Fruit fly (Drosophila melanogaster): ENCODE measurements around the gene CG43348.

The CG43348 gene

DNA sequence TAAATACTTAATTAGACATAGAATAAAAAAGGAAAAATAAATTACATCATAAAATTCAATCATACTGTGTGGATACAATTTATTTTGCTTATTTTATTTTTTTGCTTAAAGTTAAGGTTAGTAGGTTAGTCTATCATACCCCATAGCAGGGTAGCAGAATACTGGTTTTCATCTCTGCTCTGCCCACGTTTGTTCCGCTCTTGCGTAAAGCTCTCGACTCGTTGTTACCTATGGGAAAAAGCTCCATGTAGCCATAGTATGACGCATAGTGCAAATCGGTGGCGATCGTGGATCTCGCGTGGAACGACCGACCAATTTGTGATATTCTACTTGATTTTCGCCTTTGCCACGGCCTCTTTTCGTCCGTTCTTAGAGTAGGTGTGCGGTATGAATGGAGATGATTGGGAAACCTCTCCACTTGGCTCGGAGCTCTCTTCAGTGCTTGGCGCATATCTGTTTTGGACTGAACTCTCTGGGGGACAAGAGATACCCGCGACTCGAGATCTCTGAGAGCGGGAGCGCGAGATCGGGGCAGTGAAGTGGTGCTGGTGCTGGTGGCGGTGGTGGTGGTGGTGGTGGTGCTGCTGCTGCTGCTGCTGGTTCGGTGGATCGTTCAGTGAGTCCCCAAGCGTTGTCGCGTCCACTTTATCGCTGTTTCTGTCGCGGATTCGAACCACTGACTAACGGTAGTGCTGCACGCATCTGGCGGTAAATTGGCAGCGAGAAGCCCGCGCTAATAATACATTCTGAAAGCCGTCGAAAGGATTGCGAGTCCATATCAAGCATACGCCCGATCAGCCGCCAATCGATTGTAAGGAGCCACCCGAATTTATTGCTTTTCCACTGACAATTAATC is 13.3 kb upstream of the CG43348 start, which contains the start of gene CG5001 (continued):
- TF ChIP-seq Hey (tag; optimal IDR thresholded peaks at IDR 0.05) (no peak), wdn (GFP tag; IDR thresholded peaks at IDR 0.05) (peak; percentile 43), CG14050 (GFP tag; IDR thresholded peaks at IDR 0.05) (peak; percentile 75), CG1529 (GFP tag; optimal IDR thresholded peaks at IDR 0.05) (no peak), Kr (GFP tag; optimal IDR thresholded peaks at IDR 0.05) (no peak), exex (tag; optimal IDR thresholded peaks at IDR 0.05) (peak; percentile 51), CG2678 (tag; optimal IDR thresholded peaks at IDR 0.05) (peak; percentile 92), disco-r (GFP tag; optimal IDR thresholded peaks at IDR 0.05) (no peak), unpg (GFP tag; optimal IDR thresholded peaks at IDR 0.05) (peak; percentile 93), HLH4C (GFP tag; IDR thresholded peaks at IDR 0.05; ENCODE audit: partially characterized antibody) (0 out of 3 replicates have a peak, but pooled peaks have one; percentile 22), Ets65A (GFP tag) (peak; percentile 8), hbn (GFP tag; IDR thresholded peaks at IDR 0.05; ENCODE audit: partially characterized antibody) (no peak), CG3281 (GFP tag; optimal IDR thresholded peaks at IDR 0.05) (peak; percentile 81), CG7963 (GFP tag; IDR thresholded peaks at IDR 0.05; ENCODE audit: partially characterized antibody) (no peak), Hsf (GFP tag; optimal IDR thresholded peaks at IDR 0.05) (peak; percentile 79), p53 (GFP tag; optimal IDR thresholded peaks at IDR 0.05) (no peak), CG8924 (tag; optimal IDR thresholded peaks at IDR 0.05) (peak; percentile 87), CG4328 (GFP tag; optimal IDR thresholded peaks at IDR 0.05) (peak; percentile 84), CG17359 (tag; optimal IDR thresholded peaks at IDR 0.05) (peak; percentile 95), Max (GFP tag; optimal IDR thresholded peaks at IDR 0.05) (peak; percentile 70), CG13624 (GFP tag; optimal IDR thresholded peaks at IDR 0.05) (peak; percentile 77), Elba2 (GFP tag; optimal IDR thresholded peaks at IDR 0.05) (no peak), CG6854 (GFP tag; optimal IDR thresholded peaks at IDR 0.05) (peak; percentile 61), lab (GFP tag; optimal IDR thresholded peaks at IDR 0.05) (peak; percentile 94), CG6689 (GFP tag; IDR thresholded peaks at IDR 0.05) (peak; percentile 89), CG8478 (optimal IDR thresholded peaks at IDR 0.05) (no peak), CG9817 (tag; optimal IDR thresholded peaks at IDR 0.05) (peak; percentile 79), CG11696 (GFP tag; IDR thresholded peaks at IDR 0.05) (peak; percentile 77), CG34422 (GFP tag; IDR thresholded peaks at IDR 0.05) (peak; percentile 83), CG33213 (GFP tag; optimal IDR thresholded peaks at IDR 0.05) (peak; percentile 60), Oli (tag; optimal IDR thresholded peaks at IDR 0.05) (peak; percentile 83), CG8388 (GFP tag; optimal IDR thresholded peaks at IDR 0.05) (peak; percentile 87), bigmax (GFP tag; optimal IDR thresholded peaks at IDR 0.05) (no peak), CG12104 (GFP tag; optimal IDR thresholded peaks at IDR 0.05) (peak; percentile 64), CHES-1-like (GFP tag; optimal IDR thresholded peaks at IDR 0.05) (peak; percentile 68), z (GFP tag; IDR thresholded peaks at IDR 0.05) (no peak), CG15696 (tag; optimal IDR thresholded peaks at IDR 0.05) (peak; percentile 62), CG9215 (GFP tag; IDR thresholded peaks at IDR 0.05) (peak; percentile 76), gem (tag; optimal IDR thresholded peaks at IDR 0.05) (peak; percentile 94), CG2199 (GFP tag; IDR thresholded peaks at IDR 0.05) (peak; percentile 42; the same call in 1 of the 3 replicates), gt (GFP tag; IDR thresholded peaks at IDR 0.05) (peak; percentile 47; the same call in 1 of the 2 replicates), D19B (GFP tag; optimal IDR thresholded peaks at IDR 0.05) (peak; percentile 98), CG13296 (GFP tag; optimal IDR thresholded peaks at IDR 0.05) (peak; percentile 88), Atf-2 (GFP tag; optimal IDR thresholded peaks at IDR 0.05) (peak; percentile 54), CG16813 (GFP tag; IDR thresholded peaks at IDR 0.05; ENCODE audit: partially characterized antibody) (peak; percentile 35; the same call in 1 of the 3 replicates), zfh1 (GFP tag; IDR thresholded peaks at IDR 0.05) (peak; percentile 92), CG5953 (GFP tag; IDR thresholded peaks at IDR 0.05) (peak; percentile 74; the same call in 1 of the 2 replicates), phol (tag; optimal IDR thresholded peaks at IDR 0.05) (peak; percentile 88), Lpt (GFP tag; optimal IDR thresholded peaks at IDR 0.05) (no peak)

Measured in whole organism, embryonic.